Worm (Caenorhabditis elegans): ENCODE data around the gene ZC204.17.

DNA sequence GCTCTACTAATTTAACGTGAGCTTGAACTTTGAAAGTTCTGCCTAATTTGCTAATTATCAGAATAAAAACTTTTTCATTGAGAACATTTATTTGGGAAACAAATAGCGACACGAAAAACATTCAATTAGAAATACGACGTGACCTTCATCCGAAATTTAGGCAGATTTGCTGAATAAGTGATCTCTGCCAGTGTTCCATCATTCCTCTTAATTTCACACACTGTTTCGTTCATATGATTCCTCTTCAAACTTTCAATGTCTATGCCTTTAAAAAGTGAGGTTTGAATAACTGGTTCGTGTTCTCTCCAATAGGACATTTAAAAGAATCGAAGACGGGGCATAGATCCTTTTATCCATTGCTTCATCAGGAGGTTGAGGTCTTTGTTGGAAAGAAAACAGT, 4.4 kb upstream of the ZC204.17 start, which contains the start of gene fbxb-20:
- TF ChIP-seq egl-44 (GFP tag; IDR thresholded peaks at IDR 0.05), result no peak
- TF ChIP-seq unc-62 (GFP tag; optimal IDR thresholded peaks at IDR 0.05), result no peak
- TF ChIP-seq Y53F4B.3 (GFP tag; IDR thresholded peaks at IDR 0.05), result no peak
- TF ChIP-seq F39B2.1 (GFP tag; IDR thresholded peaks at IDR 0.05), result no peak
- TF ChIP-seq dox-1 (GFP tag; IDR thresholded peaks at IDR 0.05), result no peak
- TF ChIP-seq lin-26 (GFP tag; IDR thresholded peaks at IDR 0.05), result no peak
- TF ChIP-seq rec-8 (tag; optimal IDR thresholded peaks at IDR 0.05), result no peak
- TF ChIP-seq chd-7 (tag; optimal IDR thresholded peaks at IDR 0.05), result no peak
- TF ChIP-seq ztf-25 (GFP tag; IDR thresholded peaks at IDR 0.05), result no peak
- no peak for TF ChIP-seq efl-1 (GFP tag; optimal IDR thresholded peaks at IDR 0.05)
- TF ChIP-seq B0019.2 (GFP tag; conservative IDR thresholded peaks at IDR 0.05), result no peak
- no peak for TF ChIP-seq nhr-80 (tag; optimal IDR thresholded peaks at IDR 0.05)
- TF ChIP-seq D2030.7 (GFP tag; IDR thresholded peaks at IDR 0.05), result no peak
- no peak for TF ChIP-seq aptf-2 (GFP tag; conservative IDR thresholded peaks at IDR 0.05)

All from whole organism, young adult.